Worm (Caenorhabditis elegans) whole organism, mixed stage, embryonic: ENCODE measurements around the gene zhit-2.

ENCODE experiments used
- ces-1 ChIP-seq: fragments of 150-350 bp; optimal IDR thresholded peaks from 2 replicates; lab custom pipeline; 2014; ENCODE audit warnings: missing biosample characterization, missing genetic modification reagents, missing genetic modification characterization
- cnd-1 ChIP-seq: fragments of 200-800 bp; sonication (Bioruptor generic); optimal IDR thresholded peaks from 2 replicates; lab custom pipeline; 2018; ENCODE audit warnings: mild to moderate bottlenecking, missing genetic modification characterization, missing compliant biosample characterization
- elt-3 ChIP-seq: fragments of 150-350 bp; optimal IDR thresholded peaks from 2 replicates; lab custom pipeline; 2014; ENCODE audit warnings: missing biosample characterization, missing genetic modification characterization
- nhr-12 ChIP-seq: fragments of 150-350 bp; optimal IDR thresholded peaks from 2 replicates; lab custom pipeline; 2014; ENCODE audit warnings: missing biosample characterization, missing genetic modification characterization
- nhr-237 ChIP-seq: fragments of 150-350 bp; optimal IDR thresholded peaks from 2 replicates; lab custom pipeline; 2014; ENCODE audit warnings: missing biosample characterization, missing genetic modification characterization
- nhr-28 ChIP-seq: fragments of 150-350 bp; optimal IDR thresholded peaks from 2 replicates; lab custom pipeline; 2014; ENCODE audit warnings: missing biosample characterization, missing genetic modification characterization
- nhr-76 ChIP-seq: sonication (generic microtip); optimal IDR thresholded peaks from 2 replicates; lab custom pipeline; 2017; ENCODE audit warnings: missing biosample characterization, missing genetic modification characterization
- pha-4 ChIP-seq: fragments of 150-350 bp; optimal IDR thresholded peaks from 2 replicates; lab custom pipeline; 2018; ENCODE audit warnings: missing biosample characterization, missing genetic modification reagents, missing genetic modification characterization
- sptf-1 ChIP-seq: sonication (generic microtip); optimal IDR thresholded peaks from 2 replicates; lab custom pipeline; 2017; ENCODE audit warnings: mild to moderate bottlenecking, missing genetic modification characterization, moderate library complexity, missing compliant biosample characterization

ce11 chrIII:4241181-4241580 is 3.0 kb downstream of the zhit-2 start:
- TF ChIP-seq cnd-1 (no peak), nhr-237 (no peak), sptf-1 (tag; lab: Kevin White, UChicago) (no peak), ces-1 (GFP tag; lab: Kevin White, UChicago) (no peak), elt-3 (tag; lab: Kevin White, UChicago) (no peak), pha-4 (tag; lab: Kevin White, UChicago) (no peak), nhr-76 (tag; lab: Kevin White, UChicago) (no peak), nhr-12 (no peak), nhr-28 (no peak)
